Fruit fly (Drosophila melanogaster) whole organism, prepupa: ENCODE data around the gene Ipo9.

Experiments
- Blimp-1 ChIP-seq: fragments of 200-800 bp; sonication (Bioruptor generic); optimal IDR thresholded peaks from 3 replicates; lab custom pipeline; 2017; ENCODE audit warnings: missing biosample characterization, missing genetic modification characterization, mild to moderate bottlenecking, moderate library complexity, missing genetic modification reagents
- CG11902 ChIP-seq: fragments of 200-800 bp; sonication (Bioruptor generic); optimal IDR thresholded peaks from 3 replicates; lab custom pipeline; 2016; ENCODE audit warnings: missing biosample characterization, missing genetic modification characterization
- CG15336 ChIP-seq: fragments of 200-800 bp; sonication (Bioruptor generic); IDR thresholded peaks from 2 replicates; pipeline ENCODE4 v1.3.6; 2022; ENCODE audit warnings: missing biosample characterization, missing genetic modification characterization
- CG16779 ChIP-seq: fragments of 200-800 bp; sonication (Bioruptor generic); optimal IDR thresholded peaks from 3 replicates; lab custom pipeline; 2017; ENCODE audit warnings: missing biosample characterization, mild to moderate bottlenecking, missing genetic modification characterization
- CG6854 ChIP-seq: fragments of 200-800 bp; sonication (Bioruptor generic); optimal IDR thresholded peaks from 2 replicates; lab custom pipeline; 2017; ENCODE audit warnings: missing biosample characterization, mild to moderate bottlenecking, missing genetic modification characterization
- OdsH ChIP-seq: fragments of 200-800 bp; sonication (Bioruptor generic); optimal IDR thresholded peaks from 3 replicates; lab custom pipeline; 2016; ENCODE audit warnings: missing biosample characterization, missing genetic modification characterization
- achi ChIP-seq: fragments of 200-800 bp; sonication (Bioruptor generic); optimal IDR thresholded peaks from 3 replicates; lab custom pipeline; 2016; ENCODE audit warnings: missing biosample characterization, missing genetic modification characterization
- dsx ChIP-seq: fragments of 200-800 bp; optimal IDR thresholded peaks from 3 replicates; lab custom pipeline; 2019; ENCODE audit warnings: missing biosample characterization, mild to moderate bottlenecking, missing genetic modification characterization, moderate library complexity; ENCODE audit not compliant: poor library complexity, severe bottlenecking
- lz ChIP-seq: fragments of 200-800 bp; sonication (Bioruptor generic); optimal IDR thresholded peaks from 3 replicates; lab custom pipeline; 2016; ENCODE audit warnings: missing biosample characterization, missing genetic modification characterization
- net ChIP-seq: fragments of 200-800 bp; sonication (Bioruptor generic); optimal IDR thresholded peaks from 3 replicates; lab custom pipeline; 2016; ENCODE audit warnings: missing biosample characterization, missing genetic modification characterization

dm6 chr3R:11429814-11430213, 17.5 kb downstream of the Ipo9 start, which contains the start of gene Dtd:
- no peak for TF ChIP-seq OdsH (GFP tag; lab: Kevin White, UChicago)
- TF ChIP-seq dsx: no peak
- TF ChIP-seq CG15336 (GFP tag; lab: Robert Waterston, UW): no peak
- no peak for TF ChIP-seq lz
- TF ChIP-seq CG11902: no peak
- TF ChIP-seq achi (GFP tag; lab: Kevin White, UChicago): no peak
- no peak for TF ChIP-seq net (GFP tag; lab: Kevin White, UChicago)
- TF ChIP-seq CG6854: no peak
- TF ChIP-seq Blimp-1 (GFP tag; lab: Kevin White, UChicago): no peak
- no peak for TF ChIP-seq CG16779 (tag; lab: Kevin White, UChicago)
